Worm (Caenorhabditis elegans): ENCODE measurements around the gene rpl-35.

rpl-35 gene

DNA sequence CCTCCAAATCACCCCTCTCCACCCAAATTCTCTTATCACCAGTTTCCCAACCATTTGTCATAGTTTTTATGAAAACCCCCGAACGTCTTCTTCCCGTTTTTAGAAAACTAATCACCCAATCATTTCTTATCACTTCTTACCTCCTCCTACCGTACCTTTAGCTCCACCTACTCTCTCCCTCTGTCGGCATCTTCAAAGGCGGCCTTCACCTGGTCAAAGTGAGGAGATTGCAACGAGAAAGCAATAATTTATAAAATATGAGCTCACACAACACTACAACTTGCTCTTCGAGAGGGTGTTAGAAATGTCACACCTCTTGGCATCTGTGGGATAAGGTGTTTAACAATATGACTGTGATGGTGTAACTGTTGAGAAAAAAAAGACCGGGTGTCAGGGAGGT is 45.9 kb upstream of the rpl-35 start:
- TF ChIP-seq ztf-18 (tag; optimal IDR thresholded peaks at IDR 0.05) (no peak), ztf-6 (GFP tag; IDR thresholded peaks at IDR 0.05) (no peak), nhr-179 (tag; optimal IDR thresholded peaks at IDR 0.05) (no peak), athp-1 (tag; optimal IDR thresholded peaks at IDR 0.05) (no peak), hlh-26 (GFP tag; conservative IDR thresholded peaks at IDR 0.05) (no peak), lin-54 (GFP tag; optimal IDR thresholded peaks at IDR 0.05) (no peak), egl-44 (GFP tag; IDR thresholded peaks at IDR 0.05) (no peak), snpc-1.3 (tag; optimal IDR thresholded peaks at IDR 0.05; ENCODE audit: insufficient read depth) (no peak), somi-1 (GFP tag; optimal IDR thresholded peaks at IDR 0.05) (no peak), ztf-25 (GFP tag; IDR thresholded peaks at IDR 0.05) (no peak), efl-1 (GFP tag; optimal IDR thresholded peaks at IDR 0.05) (no peak), K12H6.12 (tag; optimal IDR thresholded peaks at IDR 0.05) (no peak), lin-40 (tag; optimal IDR thresholded peaks at IDR 0.05) (no peak), F57C9.4 (tag; optimal IDR thresholded peaks at IDR 0.05) (no peak), madf-8 (GFP tag; conservative IDR thresholded peaks at IDR 0.05) (no peak), attf-3 (GFP tag; conservative IDR thresholded peaks at IDR 0.05) (no peak)

- no peak for TF ChIP-seq attf-6 (GFP tag; IDR thresholded peaks at IDR 0.05)
- no peak for TF ChIP-seq ztf-3 (GFP tag; optimal IDR thresholded peaks at IDR 0.05)
- no peak for TF ChIP-seq mes-4 (tag; optimal IDR thresholded peaks at IDR 0.05)
- no peak for TF ChIP-seq Y95B8A.8 (GFP tag; IDR thresholded peaks at IDR 0.05)
- no peak for TF ChIP-seq Y53G8AR.9 (GFP tag; conservative IDR thresholded peaks at IDR 0.05)
- TF ChIP-seq nfyb-1 (GFP tag; IDR thresholded peaks at IDR 0.05): peak; percentile 80
- TF ChIP-seq D2030.7 (GFP tag; IDR thresholded peaks at IDR 0.05): no peak
- TF ChIP-seq egrh-3 (GFP tag; IDR thresholded peaks at IDR 0.05): peak; percentile 71; the same call in 1 of the 2 replicates
- TF ChIP-seq dox-1 (GFP tag; IDR thresholded peaks at IDR 0.05): no peak
Observed at ce11 chrIII:7812208-7812880, 42.6 kb upstream of the rpl-35 start.

ce11 chrIII:7814159-7815055 is 40.5 kb upstream of the rpl-35 start, which contains the start of gene egl-5:
egl-5 (plus strand) TSS chrIII:7814374.
- TF ChIP-seq hmg-20 (GFP tag; IDR thresholded peaks at IDR 0.05) (no peak), sptf-2 (GFP tag; optimal IDR thresholded peaks at IDR 0.05) (no peak), egrh-3 (GFP tag; IDR thresholded peaks at IDR 0.05) (no peak), F55B11.4 (tag; optimal IDR thresholded peaks at IDR 0.05; ENCODE audit: borderline replicate concordance, insufficient read depth) (no peak), hlh-26 (GFP tag; conservative IDR thresholded peaks at IDR 0.05) (no peak), efl-1 (GFP tag; optimal IDR thresholded peaks at IDR 0.05) (no peak), sdz-38 (tag; optimal IDR thresholded peaks at IDR 0.05) (no peak), Y53G8AR.9 (GFP tag; conservative IDR thresholded peaks at IDR 0.05) (no peak), fkh-3 (tag; optimal IDR thresholded peaks at IDR 0.05) (no peak), dox-1 (GFP tag; IDR thresholded peaks at IDR 0.05) (no peak)

ce11 chrIII:7815056-7815366 is 39.9 kb upstream of the rpl-35 start:
- TF ChIP-seq rcor-1 (GFP tag; IDR thresholded peaks at IDR 0.05): no peak
- TF ChIP-seq ceh-27 (GFP tag; optimal IDR thresholded peaks at IDR 0.05): no peak
- no peak for TF ChIP-seq C17E4.6 (GFP tag; IDR thresholded peaks at IDR 0.05)
- no peak for TF ChIP-seq aptf-2 (GFP tag; conservative IDR thresholded peaks at IDR 0.05)
- no peak for TF ChIP-seq Y79H2A.3 (GFP tag; conservative IDR thresholded peaks at IDR 0.05)
- TF ChIP-seq hmg-1.2 (GFP tag; IDR thresholded peaks at IDR 0.05): no peak
- no peak for TF ChIP-seq F37B4.10 (GFP tag; IDR thresholded peaks at IDR 0.05)
- TF ChIP-seq mel-28 (tag; optimal IDR thresholded peaks at IDR 0.05; ENCODE audit: borderline replicate concordance): no peak
- TF ChIP-seq lsy-27 (tag; optimal IDR thresholded peaks at IDR 0.05; ENCODE audit: borderline replicate concordance, insufficient read depth): no peak
- TF ChIP-seq mes-4 (tag; optimal IDR thresholded peaks at IDR 0.05): no peak
- no peak for TF ChIP-seq atf-7 (tag; optimal IDR thresholded peaks at IDR 0.05)
- no peak for TF ChIP-seq F55B11.4 (tag; optimal IDR thresholded peaks at IDR 0.05; ENCODE audit: borderline replicate concordance, insufficient read depth)
- no peak for TF ChIP-seq lin-26 (GFP tag; IDR thresholded peaks at IDR 0.05)
- TF ChIP-seq K11D2.4 (GFP tag; IDR thresholded peaks at IDR 0.05): no peak
- no peak for TF ChIP-seq ekl-4 (GFP tag; IDR thresholded peaks at IDR 0.05)
